Fruit fly (Drosophila melanogaster): ENCODE results near the gene eas.

Gene eas

DNA sequence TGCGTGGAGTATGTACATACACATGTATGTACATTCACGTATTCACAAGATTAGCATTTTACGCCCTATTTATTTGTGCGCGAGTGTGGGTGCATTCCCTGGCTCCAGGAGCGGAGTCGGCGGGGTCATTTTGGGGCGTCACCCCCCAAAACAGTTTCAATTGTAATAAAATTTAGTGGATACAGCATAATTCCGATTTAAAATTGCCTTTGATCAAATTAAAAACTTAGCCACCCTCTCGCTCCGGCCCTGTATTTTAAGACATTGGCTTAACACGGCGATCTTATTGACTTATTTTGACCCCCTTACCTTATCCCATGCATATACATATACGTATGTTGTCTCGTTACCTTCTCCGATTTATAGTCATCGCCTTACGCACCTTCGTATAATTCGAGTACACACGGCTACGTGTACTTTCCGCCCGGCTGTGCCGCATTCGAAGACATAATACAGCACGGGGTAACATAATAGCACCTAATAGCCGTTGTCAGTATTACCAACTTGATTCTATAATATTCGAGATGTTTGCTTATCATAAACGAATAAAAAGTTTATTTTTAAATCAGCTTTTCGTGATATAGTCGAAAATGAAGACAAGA lies 1.3 kb downstream of the eas start:
- peak; percentile 82 for TF ChIP-seq OdsH (GFP tag; optimal IDR thresholded peaks at IDR 0.05)
- TF ChIP-seq Hnf4 (GFP tag; optimal IDR thresholded peaks at IDR 0.05) = peak; percentile 88
- TF ChIP-seq GATAd (GFP tag; optimal IDR thresholded peaks at IDR 0.05) = no peak
- no peak for TF ChIP-seq Vsx2 (GFP tag; optimal IDR thresholded peaks at IDR 0.05; ENCODE audit: partially characterized antibody)
- no peak for TF ChIP-seq dl (GFP tag; optimal IDR thresholded peaks at IDR 0.05; ENCODE audit: insufficient read depth in 1 of 2, partially characterized antibody in 2 of 2)
- peak; percentile 82 for TF ChIP-seq CG9705 (GFP tag; optimal IDR thresholded peaks at IDR 0.05)
- TF ChIP-seq woc (GFP tag; optimal IDR thresholded peaks at IDR 0.05) = peak; percentile 48
- no peak for TF ChIP-seq Dfd (GFP tag; optimal IDR thresholded peaks at IDR 0.05)
- peak; percentile 92 for TF ChIP-seq h (GFP tag; optimal IDR thresholded peaks at IDR 0.05)
- no peak for TF ChIP-seq Hr78 (GFP tag; optimal IDR thresholded peaks at IDR 0.05)
- TF ChIP-seq N (GFP tag; optimal IDR thresholded peaks at IDR 0.05) = no peak
- peak; percentile 85 for TF ChIP-seq tai (GFP tag; optimal IDR thresholded peaks at IDR 0.05)
- peak; percentile 92 for TF ChIP-seq dmrt93B (GFP tag; optimal IDR thresholded peaks at IDR 0.05)
- TF ChIP-seq Abd-B (GFP tag; optimal IDR thresholded peaks at IDR 0.05) = no peak
- TF ChIP-seq jim (GFP tag; optimal IDR thresholded peaks at IDR 0.05) = peak; percentile 8
- TF ChIP-seq dsf (GFP tag; optimal IDR thresholded peaks at IDR 0.05; ENCODE audit: borderline replicate concordance) = no peak
- TF ChIP-seq CG32264 (GFP tag; optimal IDR thresholded peaks at IDR 0.05) = peak; percentile 73
- no peak for TF ChIP-seq Dif (GFP tag; optimal IDR thresholded peaks at IDR 0.05; ENCODE audit: partially characterized antibody)
- peak; percentile 91 for TF ChIP-seq ey (GFP tag; optimal IDR thresholded peaks at IDR 0.05)
- TF ChIP-seq Hr83 (GFP tag; optimal IDR thresholded peaks at IDR 0.05; ENCODE audit: poor library complexity, severe bottlenecking) = peak; percentile 65
- peak; percentile 94 for TF ChIP-seq fru (GFP tag; optimal IDR thresholded peaks at IDR 0.05)
- TF ChIP-seq rgr (GFP tag; optimal IDR thresholded peaks at IDR 0.05) = peak; percentile 89
- TF ChIP-seq Jra (GFP tag; optimal IDR thresholded peaks at IDR 0.05) = peak; percentile 66
- TF ChIP-seq sage (GFP tag; optimal IDR thresholded peaks at IDR 0.05) = peak; percentile 61
- TF ChIP-seq Myc (optimal IDR thresholded peaks at IDR 0.05) = no peak
- TF ChIP-seq HLH106 (tag; optimal IDR thresholded peaks at IDR 0.05) = peak; percentile 93
- no peak for TF ChIP-seq Rel (GFP tag; optimal IDR thresholded peaks at IDR 0.05)
- TF ChIP-seq Rel (tag; optimal IDR thresholded peaks at IDR 0.05) = peak; percentile 89
- peak in 1 of 2 experiments; percentile 97 for TF ChIP-seq foxo (GFP tag; optimal IDR thresholded peaks at IDR 0.05)
- no peak for TF ChIP-seq lola (GFP tag; optimal IDR thresholded peaks at IDR 0.05)
- peak; percentile 68 for TF ChIP-seq sv (GFP tag; optimal IDR thresholded peaks at IDR 0.05)
- no peak for TF ChIP-seq usp (GFP tag; optimal IDR thresholded peaks at IDR 0.05)
- peak; percentile 86 for TF ChIP-seq Sp1 (GFP tag; optimal IDR thresholded peaks at IDR 0.05)
- peak; percentile 69 for TF ChIP-seq Mio (GFP tag; optimal IDR thresholded peaks at IDR 0.05)
- TF ChIP-seq psq (GFP tag; optimal IDR thresholded peaks at IDR 0.05) = peak; percentile 67
- TF ChIP-seq pan (optimal IDR thresholded peaks at IDR 0.05) = no peak
- no peak for TF ChIP-seq CrebA (GFP tag; optimal IDR thresholded peaks at IDR 0.05; ENCODE audit: borderline replicate concordance)
- peak; percentile 86 for TF ChIP-seq br (GFP tag; optimal IDR thresholded peaks at IDR 0.05)
- no peak for TF ChIP-seq brk (GFP tag; optimal IDR thresholded peaks at IDR 0.05)

DNA sequence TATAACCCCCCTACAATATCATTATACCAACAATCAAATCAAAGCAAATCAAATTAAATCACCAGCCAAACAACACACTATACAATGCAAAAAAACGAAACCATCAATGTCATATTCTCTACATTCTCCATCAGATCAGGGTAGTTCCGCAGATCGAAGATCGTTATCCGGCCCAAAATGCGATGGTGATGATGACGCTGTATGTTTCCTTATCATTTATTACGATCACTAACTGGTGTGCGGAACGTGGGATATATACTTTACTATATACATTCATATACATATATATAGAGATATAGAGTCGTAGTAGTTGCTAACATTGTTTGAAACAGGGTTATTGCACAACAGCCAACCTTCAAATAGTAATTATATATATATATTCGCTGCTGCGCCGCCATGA lies 3.2 kb downstream of the eas start:
- TF ChIP-seq lola (GFP tag; optimal IDR thresholded peaks at IDR 0.05) = no peak
- no peak for TF ChIP-seq Dif (GFP tag; optimal IDR thresholded peaks at IDR 0.05; ENCODE audit: partially characterized antibody)
- no peak for TF ChIP-seq dl (GFP tag; optimal IDR thresholded peaks at IDR 0.05; ENCODE audit: insufficient read depth in 1 of 2, partially characterized antibody in 2 of 2)
- TF ChIP-seq sv (GFP tag; optimal IDR thresholded peaks at IDR 0.05) = no peak
- TF ChIP-seq CG9705 (GFP tag; optimal IDR thresholded peaks at IDR 0.05) = no peak
- no peak for TF ChIP-seq HLH106 (tag; optimal IDR thresholded peaks at IDR 0.05)
- no peak for TF ChIP-seq Vsx2 (GFP tag; optimal IDR thresholded peaks at IDR 0.05; ENCODE audit: partially characterized antibody)
- TF ChIP-seq woc (GFP tag; optimal IDR thresholded peaks at IDR 0.05) = no peak
- no peak for TF ChIP-seq GATAd (GFP tag; optimal IDR thresholded peaks at IDR 0.05)
- TF ChIP-seq Dfd (GFP tag; optimal IDR thresholded peaks at IDR 0.05) = no peak
- no peak for TF ChIP-seq Abd-B (GFP tag; optimal IDR thresholded peaks at IDR 0.05)
- TF ChIP-seq h (GFP tag; optimal IDR thresholded peaks at IDR 0.05) = no peak
- TF ChIP-seq tai (GFP tag; optimal IDR thresholded peaks at IDR 0.05) = no peak
- TF ChIP-seq Jra (GFP tag; optimal IDR thresholded peaks at IDR 0.05) = no peak
- no peak for TF ChIP-seq Hnf4 (GFP tag; optimal IDR thresholded peaks at IDR 0.05)
- no peak for TF ChIP-seq foxo (GFP tag; optimal IDR thresholded peaks at IDR 0.05)
- TF ChIP-seq Myc (optimal IDR thresholded peaks at IDR 0.05) = no peak
- TF ChIP-seq Rel (GFP tag; optimal IDR thresholded peaks at IDR 0.05) = no peak
- no peak for TF ChIP-seq Rel (tag; optimal IDR thresholded peaks at IDR 0.05)
- TF ChIP-seq fru (GFP tag; optimal IDR thresholded peaks at IDR 0.05) = no peak
